Worm (Caenorhabditis elegans) whole organism, late embryonic: Measurements from ENCODE around the gene sru-17.
"Not testable (repeated sequence)": the region's sequence is repeated elsewhere in the genome, so short reads cannot be mapped to it uniquely, and the experiment has no call there.

Source experiments
- C08G9.2 ChIP-seq: sonication (generic microtip); optimal IDR thresholded peaks from 2 replicates; lab custom pipeline; 2016; ENCODE audit warnings: mild to moderate bottlenecking, missing genetic modification characterization, moderate library complexity, missing compliant biosample characterization
- C38D4.7 ChIP-seq: fragments of 200-800 bp; sonication (Bioruptor generic); optimal IDR thresholded peaks from 2 replicates; lab custom pipeline; 2018; ENCODE audit warnings: mild to moderate bottlenecking, missing genetic modification characterization, moderate library complexity, missing compliant biosample characterization
- T23F11.4 ChIP-seq: fragments of 200-800 bp; sonication (Bioruptor generic); optimal IDR thresholded peaks from 2 replicates; lab custom pipeline; 2018; ENCODE audit warnings: mild to moderate bottlenecking, missing genetic modification characterization, missing compliant biosample characterization
- Y22D7AL.16 ChIP-seq: sonication (generic microtip); optimal IDR thresholded peaks from 2 replicates; lab custom pipeline; 2016; ENCODE audit warnings: missing genetic modification characterization, missing compliant biosample characterization
- ceh-14 ChIP-seq: sonication (generic microtip); optimal IDR thresholded peaks from 2 replicates; lab custom pipeline; 2016; ENCODE audit warnings: missing genotype, missing genetic modification characterization, missing compliant biosample characterization
- ceh-18 ChIP-seq: sonication (generic microtip); optimal IDR thresholded peaks from 2 replicates; lab custom pipeline; 2016; ENCODE audit warnings: missing genetic modification characterization, missing compliant biosample characterization
- ceh-19 ChIP-seq: fragments of 200-800 bp; sonication (Bioruptor generic); optimal IDR thresholded peaks from 2 replicates; lab custom pipeline; 2018; ENCODE audit warnings: mild to moderate bottlenecking, missing genetic modification characterization, missing compliant biosample characterization
- ceh-22 ChIP-seq: sonication (generic microtip); optimal IDR thresholded peaks from 2 replicates; lab custom pipeline; 2017; ENCODE audit warnings: missing biosample characterization, missing genetic modification characterization
- ceh-30 ChIP-seq: fragments of 150-350 bp; optimal IDR thresholded peaks from 2 replicates; lab custom pipeline; 2014; ENCODE audit warnings: missing biosample characterization, missing genetic modification characterization
- ceh-31 ChIP-seq: sonication (generic microtip); optimal IDR thresholded peaks from 2 replicates; lab custom pipeline; 2016; ENCODE audit warnings: missing genetic modification characterization, missing compliant biosample characterization
- elt-4 ChIP-seq: sonication (generic microtip); optimal IDR thresholded peaks from 2 replicates; lab custom pipeline; 2016; ENCODE audit warnings: missing genetic modification characterization, missing compliant biosample characterization
- eyg-1 ChIP-seq: sonication (generic microtip); optimal IDR thresholded peaks from 2 replicates; lab custom pipeline; 2016; ENCODE audit warnings: missing genotype, missing genetic modification characterization, missing compliant biosample characterization
- fkh-10 ChIP-seq: fragments of 150-350 bp; optimal IDR thresholded peaks from 2 replicates; lab custom pipeline; 2014; ENCODE audit warnings: missing biosample characterization, missing genetic modification reagents, missing genetic modification characterization
- gmeb-2 ChIP-seq: sonication (generic microtip); optimal IDR thresholded peaks from 2 replicates; lab custom pipeline; 2016; ENCODE audit warnings: missing genetic modification characterization, inconsistent platforms, missing compliant biosample characterization
- hlh-13 ChIP-seq: fragments of 200-800 bp; sonication (Bioruptor generic); optimal IDR thresholded peaks from 2 replicates; lab custom pipeline; 2018; ENCODE audit warnings: mild to moderate bottlenecking, missing genetic modification characterization, missing compliant biosample characterization
- hlh-15 ChIP-seq: sonication (generic microtip); optimal IDR thresholded peaks from 2 replicates; lab custom pipeline; 2016; ENCODE audit warnings: missing genetic modification characterization, missing compliant biosample characterization
- hlh-30 ChIP-seq: sonication (generic microtip); optimal IDR thresholded peaks from 2 replicates; lab custom pipeline; 2017; ENCODE audit warnings: antibody characterized with exemption, missing genetic modification characterization, missing compliant biosample characterization; ENCODE audit not compliant: insufficient read depth
- lin-11 ChIP-seq: fragments of 200-800 bp; sonication (Bioruptor generic); optimal IDR thresholded peaks from 2 replicates; lab custom pipeline; 2018; ENCODE audit warnings: mild to moderate bottlenecking, missing genetic modification characterization, missing compliant biosample characterization
- madf-2 ChIP-seq: sonication (generic microtip); optimal IDR thresholded peaks from 2 replicates; lab custom pipeline; 2017; ENCODE audit warnings: missing genetic modification characterization, missing compliant biosample characterization
- mec-3 ChIP-seq: sonication (generic microtip); optimal IDR thresholded peaks from 2 replicates; lab custom pipeline; 2016; ENCODE audit warnings: borderline replicate concordance, missing genetic modification characterization, missing compliant biosample characterization
- nfya-1 ChIP-seq: sonication (generic microtip); optimal IDR thresholded peaks from 2 replicates; lab custom pipeline; 2017; ENCODE audit warnings: missing genetic modification characterization, mild to moderate bottlenecking, missing compliant biosample characterization, antibody characterized with exemption, moderate library complexity
- nhr-232 ChIP-seq: sonication (generic microtip); optimal IDR thresholded peaks from 2 replicates; lab custom pipeline; 2016; ENCODE audit warnings: missing genetic modification characterization, missing compliant biosample characterization
- npax-4 ChIP-seq: sonication (generic microtip); optimal IDR thresholded peaks from 2 replicates; lab custom pipeline; 2016; ENCODE audit warnings: missing genetic modification characterization, missing compliant biosample characterization
- pag-3 ChIP-seq: sonication (generic microtip); optimal IDR thresholded peaks from 2 replicates; lab custom pipeline; 2016; ENCODE audit warnings: missing compliant biosample characterization, missing genetic modification characterization, borderline replicate concordance
- pat-9 ChIP-seq: fragments of 200-800 bp; sonication (Bioruptor generic); optimal IDR thresholded peaks from 2 replicates; lab custom pipeline; 2018; ENCODE audit warnings: mild to moderate bottlenecking, missing genetic modification characterization, moderate library complexity, missing compliant biosample characterization
- pax-1 ChIP-seq: fragments of 150-350 bp; optimal IDR thresholded peaks from 2 replicates; lab custom pipeline; 2014; ENCODE audit warnings: missing biosample characterization, missing genetic modification characterization
- pha-2 ChIP-seq: sonication (generic microtip); optimal IDR thresholded peaks from 2 replicates; lab custom pipeline; 2017; ENCODE audit warnings: mild to moderate bottlenecking, missing genetic modification characterization, missing compliant biosample characterization
- pha-4 ChIP-seq: fragments of 150-350 bp; optimal IDR thresholded peaks from 2 replicates; lab custom pipeline; 2018; ENCODE audit warnings: missing biosample characterization, missing genetic modification reagents, missing genetic modification characterization
- pros-1 ChIP-seq: fragments of 150-350 bp; optimal IDR thresholded peaks from 2 replicates; lab custom pipeline; 2014; ENCODE audit warnings: missing biosample characterization, missing genetic modification reagents, missing genetic modification characterization
- ref-2 ChIP-seq: sonication (generic microtip); optimal IDR thresholded peaks from 2 replicates; lab custom pipeline; 2016; ENCODE audit warnings: missing genetic modification characterization, missing compliant biosample characterization
- syd-9 ChIP-seq: sonication (generic microtip); optimal IDR thresholded peaks from 2 replicates; lab custom pipeline; 2016; ENCODE audit warnings: mild to moderate bottlenecking, missing genetic modification characterization, moderate library complexity, missing compliant biosample characterization
- ttx-3 ChIP-seq: sonication (generic microtip); optimal IDR thresholded peaks from 2 replicates; lab custom pipeline; 2016; ENCODE audit warnings: missing genetic modification reagents, missing genetic modification characterization, missing compliant biosample characterization
- unc-42 ChIP-seq: sonication (generic microtip); optimal IDR thresholded peaks from 2 replicates; lab custom pipeline; 2016; ENCODE audit warnings: missing genotype, missing genetic modification characterization, missing compliant biosample characterization
- zip-5 ChIP-seq: sonication (generic microtip); optimal IDR thresholded peaks from 2 replicates; lab custom pipeline; 2016; ENCODE audit warnings: missing genetic modification characterization, missing compliant biosample characterization

The sru-17 gene

DNA sequence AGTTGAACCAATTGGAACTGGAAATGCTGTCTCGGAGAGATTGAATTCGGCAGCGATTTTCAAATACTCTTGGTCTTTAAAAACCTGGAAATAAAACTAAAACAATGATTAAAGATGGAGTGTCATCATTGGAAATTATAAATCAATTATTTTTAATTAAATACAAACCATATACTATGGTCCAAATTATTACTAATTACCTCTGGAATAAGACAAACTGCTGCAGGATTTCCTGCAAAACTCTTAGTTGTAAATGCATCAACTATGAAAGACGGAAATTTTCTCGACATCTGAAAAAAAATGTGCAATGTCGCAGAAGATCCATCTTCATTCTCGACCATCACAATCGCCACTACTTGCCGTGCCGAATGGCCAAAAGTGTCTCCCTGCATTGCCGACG is 26.8 kb upstream of the sru-17 start, which contains the start of gene igdb-1:
igdb-1 (plus strand) TSS at position 301 of the 400 bp plus-strand sequence.
- not testable (repeated sequence) for TF ChIP-seq Y22D7AL.16, ref-2, ceh-30 (tag; lab: Kevin White, UChicago)

ce11 chrIV:12484479-12484878 is 21.0 kb upstream of the sru-17 start, which contains the start of gene T04A11.4:
TSS of gene T04A11.4 (minus strand) at chrIV:12484579.
- TF ChIP-seq pha-4 (tag; lab: Kevin White, UChicago); lin-11 (tag; lab: Kevin White, UChicago); fkh-10 (GFP tag; lab: Kevin White, UChicago): not testable (repeated sequence)

DNA sequence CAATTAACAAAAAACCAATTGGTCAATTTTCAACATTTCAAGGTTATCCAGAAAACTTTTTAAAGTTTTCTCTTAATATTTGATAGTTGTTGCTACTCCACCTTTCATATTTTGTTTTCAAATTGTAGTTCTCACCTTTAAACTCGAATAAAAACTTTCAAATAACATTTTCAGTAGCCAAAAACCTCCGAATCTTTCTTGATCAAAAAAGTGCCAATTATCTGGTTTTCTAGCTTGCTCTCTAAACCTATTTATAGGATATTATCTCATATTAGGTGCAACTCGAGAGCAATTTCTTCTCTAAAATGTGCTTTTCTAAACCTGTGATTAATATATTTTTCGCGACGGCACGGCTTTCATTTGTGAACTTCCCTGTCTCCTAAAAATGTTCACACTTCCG is 18.3 kb upstream of the sru-17 start, which contains the start of gene sru-26:
sru-26 (plus strand) TSS at position 301 of the 400 bp plus-strand sequence.
- TF ChIP-seq gmeb-2 (tag; lab: Kevin White, UChicago), result no peak
- TF ChIP-seq C38D4.7 (GFP tag; lab: Kevin White, UChicago), result no peak
- no peak for TF ChIP-seq pag-3 (tag; lab: Kevin White, UChicago)
- TF ChIP-seq pat-9, result no peak
- TF ChIP-seq npax-4 (tag; lab: Kevin White, UChicago), result no peak
- TF ChIP-seq hlh-30 (tag; lab: Kevin White, UChicago), result no peak
- TF ChIP-seq mec-3 (tag; lab: Kevin White, UChicago), result no peak

DNA sequence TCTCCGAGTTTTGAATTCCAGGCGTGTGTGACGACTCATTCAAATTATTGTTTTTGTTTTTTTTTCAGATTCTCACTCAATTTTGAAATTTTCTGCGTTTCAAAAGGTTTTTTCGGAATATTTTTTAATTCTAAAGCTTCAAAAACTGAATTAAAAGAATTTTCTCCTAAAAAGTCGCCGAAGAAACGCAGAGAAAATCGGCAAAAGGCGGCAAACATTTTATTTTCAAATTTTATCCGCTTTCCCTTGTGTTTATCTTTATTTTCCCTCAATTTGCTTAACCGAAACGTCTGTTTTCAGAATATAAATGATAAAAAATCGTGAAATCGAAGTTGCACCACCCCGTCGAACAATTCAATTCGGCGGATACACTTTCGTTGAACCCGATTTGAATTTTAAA is 15.0 kb upstream of the sru-17 start, which contains the start of gene him-6:
him-6 (plus strand) TSS at position 301 of the 400 bp plus-strand sequence.
- TF ChIP-seq elt-4 (tag; lab: Kevin White, UChicago) (no peak), nfya-1 (no peak), C08G9.2 (tag; lab: Kevin White, UChicago) (no peak), ceh-14 (tag; lab: Kevin White, UChicago) (no peak), ceh-19 (GFP tag; lab: Kevin White, UChicago) (no peak), pha-2 (tag; lab: Kevin White, UChicago) (no peak), pha-4 (tag; lab: Kevin White, UChicago) (no peak), unc-42 (no peak), npax-4 (tag; lab: Kevin White, UChicago) (no peak), pax-1 (tag; lab: Kevin White, UChicago) (no peak), hlh-13 (GFP tag; lab: Kevin White, UChicago) (no peak), hlh-30 (tag; lab: Kevin White, UChicago) (no peak), madf-2 (tag; lab: Kevin White, UChicago) (no peak), T23F11.4 (no peak), ceh-30 (tag; lab: Kevin White, UChicago) (no peak)

ce11 chrIV:12495196-12495595 is 10.3 kb upstream of the sru-17 start, which contains the start of gene sru-20:
TSS of gene sru-20 (plus strand) at chrIV:12495496.
- no peak for TF ChIP-seq gmeb-2 (tag; lab: Kevin White, UChicago)
- TF ChIP-seq hlh-15, result no peak
- no peak for TF ChIP-seq T23F11.4
- TF ChIP-seq ceh-22 (tag; lab: Kevin White, UChicago), result no peak
- TF ChIP-seq hlh-30 (tag; lab: Kevin White, UChicago), result no peak
- no peak for TF ChIP-seq ceh-18 (tag; lab: Kevin White, UChicago)
- TF ChIP-seq ttx-3 (tag; lab: Kevin White, UChicago), result no peak
- no peak for TF ChIP-seq ceh-31
- no peak for TF ChIP-seq pat-9
- no peak for TF ChIP-seq Y22D7AL.16 (tag; lab: Kevin White, UChicago)
- TF ChIP-seq pros-1 (tag; lab: Kevin White, UChicago), result no peak
- TF ChIP-seq eyg-1 (tag; lab: Kevin White, UChicago), result no peak
- TF ChIP-seq syd-9 (tag; lab: Kevin White, UChicago), result no peak
- TF ChIP-seq zip-5, result no peak
- no peak for TF ChIP-seq madf-2 (tag; lab: Kevin White, UChicago)
- TF ChIP-seq nhr-232 (tag; lab: Kevin White, UChicago), result no peak
